Worm (Caenorhabditis elegans) whole organism, L2 larva: ENCODE data around the gene srab-22.

ENCODE experiments used
- R02D3.7 ChIP-seq: fragments of 150-350 bp; optimal IDR thresholded peaks from 2 replicates; lab custom pipeline; 2014; ENCODE audit warnings: missing biosample characterization, missing genetic modification characterization
- ama-1 ChIP-seq: fragments of 150-350 bp; optimal IDR thresholded peaks from 2 replicates; lab custom pipeline; 2018; ENCODE audit warnings: inconsistent platforms
- blmp-1 ChIP-seq: sonication (generic microtip); optimal IDR thresholded peaks from 2 replicates; lab custom pipeline; 2017; ENCODE audit warnings: missing genetic modification characterization, mild to moderate bottlenecking, missing compliant biosample characterization, antibody characterized with exemption, moderate library complexity; ENCODE audit not compliant: insufficient read depth
- dmd-4 ChIP-seq: sonication (generic microtip); optimal IDR thresholded peaks from 2 replicates; lab custom pipeline; 2017; ENCODE audit warnings: missing biosample characterization, missing genetic modification characterization
- unc-62 ChIP-seq: fragments of 150-350 bp; optimal IDR thresholded peaks from 2 replicates; lab custom pipeline; 2014; ENCODE audit warnings: missing biosample characterization, missing genetic modification reagents, missing genetic modification characterization

DNA sequence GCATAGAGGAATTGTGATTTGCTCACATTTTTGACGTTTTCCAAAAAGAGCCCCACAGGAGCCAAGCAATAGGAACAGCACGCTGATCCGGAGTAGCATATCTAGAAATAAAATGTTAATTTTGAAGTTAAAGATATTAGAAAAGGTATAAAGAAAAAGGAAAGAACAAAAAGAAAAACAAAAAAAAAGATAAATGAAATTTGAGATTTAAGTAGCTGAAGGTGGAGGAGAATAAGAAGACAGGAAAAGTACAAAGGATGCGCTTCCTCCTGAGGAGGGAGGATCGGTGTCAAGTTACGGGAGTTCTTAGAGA, 18.6 kb downstream of the srab-22 start, which contains the start of gene cfz-2:
- TF ChIP-seq ama-1 (lab: Kevin White, UChicago) (no peak), blmp-1 (tag; lab: Kevin White, UChicago) (no peak), R02D3.7 (tag; lab: Kevin White, UChicago) (no peak), unc-62 (GFP tag; lab: Kevin White, UChicago) (no peak), dmd-4 (tag; lab: Kevin White, UChicago) (no peak)
